Fruit fly (Drosophila melanogaster) S2 (cell line): Measurements from ENCODE around the gene Gug.

Source experiments
- CG8478 ChIP-seq: fragments of >200 bp; optimal IDR thresholded peaks from 2 replicates; lab custom pipeline; 2018
- CTCF ChIP-seq, 2 experiments: fragments of >200 bp; optimal IDR thresholded peaks; 2 replicates each; lab custom pipeline; 2018

DNA sequence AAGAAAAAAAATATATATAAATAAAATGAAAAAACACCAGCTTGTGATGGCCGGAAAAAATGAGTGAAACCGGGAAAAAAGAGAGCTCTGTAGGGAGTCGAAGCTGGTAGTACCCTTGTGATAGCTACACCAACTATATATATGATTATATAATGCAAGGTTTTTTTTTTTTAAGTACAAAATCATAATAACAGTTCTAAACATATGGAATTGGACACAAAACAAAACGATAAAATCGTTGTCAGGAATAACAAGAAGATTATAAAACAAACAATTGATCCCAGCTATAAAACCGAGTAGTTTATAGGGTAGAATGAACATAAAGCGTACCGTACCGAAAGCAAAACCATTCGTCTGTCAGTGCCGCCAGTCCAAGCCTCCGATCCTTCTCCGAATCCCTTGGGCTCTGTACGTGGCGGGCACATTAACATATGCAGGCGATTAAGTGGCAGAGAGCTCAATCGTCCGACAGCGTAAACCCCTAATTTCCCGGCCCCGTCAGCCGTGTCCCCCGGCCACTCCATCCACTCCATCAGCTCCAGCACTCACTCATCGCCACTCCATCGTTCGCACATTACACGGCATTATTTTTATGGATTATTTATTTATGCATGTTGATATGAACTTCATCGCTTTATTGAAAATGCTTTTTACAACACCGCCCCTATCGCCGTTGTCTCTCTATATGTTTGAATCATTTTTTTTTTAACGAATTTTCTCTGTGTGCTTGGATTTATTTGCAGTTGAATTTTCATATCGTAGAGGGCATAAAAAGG, 11.7 kb downstream of the Gug start:
- TF ChIP-seq CG8478 (lab: Kevin White, UChicago) (no peak), CTCF (optimal IDR thresholded peaks at IDR 0.05; lab: Kevin White, UChicago) (no peak)
